Fruit fly (Drosophila melanogaster) whole organism, wandering third instar larva: ENCODE data around the gene beta-Spec.

Experiments used
- Abd-B ChIP-seq: fragments of >200 bp; optimal IDR thresholded peaks from 2 replicates; lab custom pipeline; 2017; ENCODE audit warnings: missing biosample characterization, missing genetic modification characterization
- CG32264 ChIP-seq: fragments of 200-800 bp; sonication (Bioruptor generic); optimal IDR thresholded peaks from 2 replicates; lab custom pipeline; 2016; ENCODE audit warnings: missing biosample characterization, missing genetic modification characterization
- Dfd ChIP-seq: fragments of >200 bp; optimal IDR thresholded peaks from 2 replicates; lab custom pipeline; 2017; ENCODE audit warnings: missing biosample characterization, missing genetic modification characterization
- Dif ChIP-seq: fragments of 200-275, 200-300 bp; sonication (Bioruptor generic); optimal IDR thresholded peaks from 2 replicates; lab custom pipeline; 2018; ENCODE audit warnings: missing biosample characterization, missing genetic modification characterization; ENCODE audit not compliant: partially characterized antibody
- HLH106 ChIP-seq: fragments of 200-800 bp; optimal IDR thresholded peaks from 3 replicates; lab custom pipeline; 2019; ENCODE audit warnings: missing biosample characterization, mild to moderate bottlenecking, missing genetic modification characterization, moderate library complexity
- Hnf4 ChIP-seq: fragments of 200-800 bp; sonication (Bioruptor generic); optimal IDR thresholded peaks from 2 replicates; lab custom pipeline; 2016; ENCODE audit warnings: missing biosample characterization, mild to moderate bottlenecking, missing genetic modification characterization
- Hr78 ChIP-seq: fragments of >200 bp; optimal IDR thresholded peaks from 2 replicates; lab custom pipeline; 2017; ENCODE audit warnings: missing biosample characterization, missing genetic modification characterization
- Hr83 ChIP-seq: fragments of 200-300 bp; sonication (Bioruptor generic); optimal IDR thresholded peaks from 2 replicates; lab custom pipeline; 2016; ENCODE audit warnings: missing biosample characterization, mild to moderate bottlenecking, missing genetic modification characterization, moderate library complexity; ENCODE audit not compliant: poor library complexity, severe bottlenecking
- Jra ChIP-seq: sonication (Bioruptor generic); optimal IDR thresholded peaks from 2 replicates; lab custom pipeline; 2016; ENCODE audit warnings: missing biosample characterization, missing genetic modification characterization
- Mio ChIP-seq: sonication (Bioruptor generic); optimal IDR thresholded peaks from 2 replicates; lab custom pipeline; 2016; ENCODE audit warnings: missing biosample characterization, missing genetic modification characterization
- Myc ChIP-seq: fragments of >200 bp; optimal IDR thresholded peaks from 2 replicates; lab custom pipeline; 2017
- N ChIP-seq: fragments of >200 bp; optimal IDR thresholded peaks from 2 replicates; lab custom pipeline; 2018; ENCODE audit warnings: missing biosample characterization, missing external identifiers, missing genetic modification characterization
- OdsH ChIP-seq: fragments of 200-800 bp; sonication (Bioruptor generic); optimal IDR thresholded peaks from 2 replicates; lab custom pipeline; 2016; ENCODE audit warnings: missing biosample characterization, mild to moderate bottlenecking, missing genetic modification characterization
- Rel ChIP-seq, 2 experiments: fragments of 200-800 bp; sonication (Bioruptor generic) in 1 of 2; optimal IDR thresholded peaks; 2 replicates in 1 of 2; 3 replicates in 1 of 2; lab custom pipeline; 2016 to 2019; ENCODE audit warnings: mild to moderate bottlenecking in 2 of 2, missing biosample characterization in 2 of 2, missing genetic modification characterization in 2 of 2, moderate library complexity in 1 of 2
- Sp1 ChIP-seq: fragments of 200-800 bp; sonication (Bioruptor generic); optimal IDR thresholded peaks from 3 replicates; lab custom pipeline; 2019; ENCODE audit warnings: missing biosample characterization, mild to moderate bottlenecking, missing genetic modification characterization, moderate library complexity
- Vsx2 ChIP-seq: fragments of 200-300, 225-300 bp; sonication (Bioruptor generic); optimal IDR thresholded peaks from 2 replicates; lab custom pipeline; 2018; ENCODE audit warnings: missing biosample characterization, missing genetic modification characterization; ENCODE audit not compliant: partially characterized antibody
- br ChIP-seq: fragments of 200-800 bp; sonication (Bioruptor generic); optimal IDR thresholded peaks from 2 replicates; lab custom pipeline; 2016; ENCODE audit warnings: missing biosample characterization, missing genetic modification characterization
- dl ChIP-seq, 2 experiments: fragments of 175-275, 200-275 bp in 1 of 2; fragments of 200-275 bp in 1 of 2; sonication (Bioruptor generic); optimal IDR thresholded peaks; lab custom pipeline; 2018; ENCODE audit warnings: mild to moderate bottlenecking in 2 of 2, missing biosample characterization in 2 of 2, missing genetic modification characterization in 2 of 2, moderate library complexity in 2 of 2; ENCODE audit not compliant: partially characterized antibody in 2 of 2, insufficient read depth in 1 of 2
- dsf ChIP-seq: sonication (Bioruptor generic); optimal IDR thresholded peaks from 2 replicates; lab custom pipeline; 2016; ENCODE audit warnings: missing biosample characterization, missing genetic modification characterization, borderline replicate concordance
- ey ChIP-seq: fragments of 200-800 bp; sonication (Bioruptor generic); optimal IDR thresholded peaks from 2 replicates; lab custom pipeline; 2016; ENCODE audit warnings: missing biosample characterization, missing genetic modification characterization
- foxo ChIP-seq, 2 experiments: fragments of 200-800 bp; sonication (Bioruptor generic); optimal IDR thresholded peaks; 2 replicates in 1 of 2; 3 replicates in 1 of 2; lab custom pipeline; 2016 to 2017; ENCODE audit warnings: missing biosample characterization in 2 of 2, missing genetic modification characterization in 2 of 2
- fru ChIP-seq: fragments of 200-800 bp; sonication (Bioruptor generic); optimal IDR thresholded peaks from 3 replicates; lab custom pipeline; 2016; ENCODE audit warnings: missing biosample characterization, mild to moderate bottlenecking, missing genetic modification characterization
- jim ChIP-seq: fragments of 175-275, 200-325 bp; sonication (Bioruptor generic); optimal IDR thresholded peaks from 2 replicates; lab custom pipeline; 2016; ENCODE audit warnings: missing biosample characterization, mild to moderate bottlenecking, missing genetic modification characterization
- lola ChIP-seq: fragments of >200 bp; optimal IDR thresholded peaks from 2 replicates; lab custom pipeline; 2017; ENCODE audit warnings: missing biosample characterization, missing genetic modification characterization
- pan ChIP-seq: fragments of >200 bp; optimal IDR thresholded peaks from 2 replicates; lab custom pipeline; 2017
- psq ChIP-seq: fragments of 200-800 bp; sonication (Bioruptor generic); optimal IDR thresholded peaks from 3 replicates; lab custom pipeline; 2017; ENCODE audit warnings: missing biosample characterization, mild to moderate bottlenecking, missing genetic modification characterization, moderate library complexity
- rgr ChIP-seq: fragments of 200-800 bp; sonication (Bioruptor generic); optimal IDR thresholded peaks from 3 replicates; lab custom pipeline; 2016; ENCODE audit warnings: missing biosample characterization, mild to moderate bottlenecking, missing genetic modification characterization
- sage ChIP-seq: fragments of 200-800 bp; sonication (Bioruptor generic); optimal IDR thresholded peaks from 2 replicates; lab custom pipeline; 2016; ENCODE audit warnings: missing biosample characterization, mild to moderate bottlenecking, missing genetic modification characterization
- tai ChIP-seq: sonication (Bioruptor generic); optimal IDR thresholded peaks from 2 replicates; lab custom pipeline; 2016; ENCODE audit warnings: missing biosample characterization, missing genetic modification characterization
- woc ChIP-seq: sonication (Bioruptor generic); optimal IDR thresholded peaks from 2 replicates; lab custom pipeline; 2016; ENCODE audit warnings: missing biosample characterization, mild to moderate bottlenecking, missing genetic modification characterization

beta-Spec gene

dm6 chrX:17658207-17659118, 1.3 kb downstream of the beta-Spec start:
- no peak for TF ChIP-seq Rel (GFP tag; optimal IDR thresholded peaks at IDR 0.05; lab: Kevin White, UChicago)
- TF ChIP-seq Rel (tag; optimal IDR thresholded peaks at IDR 0.05; lab: Kevin White, UChicago), result no peak
- TF ChIP-seq lola (GFP tag; lab: Kevin White, UChicago), result no peak
- no peak for TF ChIP-seq Myc (lab: Kevin White, UChicago)
- no peak for TF ChIP-seq Vsx2 (GFP tag; lab: Kevin White, UChicago)
- no peak for TF ChIP-seq Hnf4 (GFP tag; lab: Kevin White, UChicago)
- TF ChIP-seq Sp1 (GFP tag; lab: Kevin White, UChicago), result no peak
- no peak for TF ChIP-seq CG32264 (GFP tag; lab: Kevin White, UChicago)
- TF ChIP-seq sage (GFP tag; lab: Kevin White, UChicago), result no peak
- TF ChIP-seq jim (GFP tag; lab: Kevin White, UChicago), result no peak
- no peak for TF ChIP-seq rgr (GFP tag; lab: Kevin White, UChicago)
- no peak for TF ChIP-seq pan (lab: Kevin White, UChicago)
- TF ChIP-seq dsf, result no peak
- no peak for TF ChIP-seq foxo (GFP tag; optimal IDR thresholded peaks at IDR 0.05; lab: Kevin White, UChicago)
- TF ChIP-seq Mio (GFP tag; lab: Kevin White, UChicago), result no peak
- no peak for TF ChIP-seq Hr83
- TF ChIP-seq Abd-B (GFP tag; lab: Kevin White, UChicago), result no peak
- no peak for TF ChIP-seq ey (GFP tag; lab: Kevin White, UChicago)
- no peak for TF ChIP-seq tai
- no peak for TF ChIP-seq dl (GFP tag; optimal IDR thresholded peaks at IDR 0.05; lab: Kevin White, UChicago; ENCODE audit: insufficient read depth in 1 of 2, partially characterized antibody in 2 of 2)

DNA sequence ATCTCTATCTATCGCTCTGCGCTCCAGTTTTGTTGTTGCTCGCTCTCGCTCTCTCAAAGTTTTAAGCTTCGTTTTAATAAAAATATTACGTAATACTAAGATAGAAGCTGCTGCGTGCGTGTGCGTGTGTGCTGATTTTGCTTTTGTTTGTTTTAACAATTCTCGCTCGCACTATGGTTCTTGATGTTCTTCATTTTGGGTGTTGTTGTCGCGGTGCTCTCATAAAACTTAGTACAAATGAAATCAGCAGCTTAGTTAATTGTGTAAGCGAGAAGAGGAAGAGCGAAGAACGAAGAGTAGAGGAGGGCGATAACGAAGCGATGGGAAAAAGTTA, 1.9 kb downstream of the beta-Spec start:
- no peak for TF ChIP-seq Hnf4 (GFP tag; lab: Kevin White, UChicago)
- TF ChIP-seq lola (GFP tag; lab: Kevin White, UChicago), result no peak
- no peak for TF ChIP-seq HLH106 (tag; lab: Kevin White, UChicago)
- no peak for TF ChIP-seq Mio (GFP tag; lab: Kevin White, UChicago)
- TF ChIP-seq OdsH (GFP tag; lab: Kevin White, UChicago), result no peak
- no peak for TF ChIP-seq Dfd (GFP tag; lab: Kevin White, UChicago)
- TF ChIP-seq rgr (GFP tag; lab: Kevin White, UChicago), result no peak
- no peak for TF ChIP-seq Hr78 (GFP tag; lab: Kevin White, UChicago)
- no peak for TF ChIP-seq Jra
- no peak for TF ChIP-seq fru (GFP tag; lab: Kevin White, UChicago)
- no peak for TF ChIP-seq Myc (lab: Kevin White, UChicago)
- no peak for TF ChIP-seq ey (GFP tag; lab: Kevin White, UChicago)

dm6 chrX:17671788-17672187, 14.6 kb downstream of the beta-Spec start, which contains the start of gene CG12990:
TSS of gene CG12990 (minus strand) at chrX:17671888.
- TF ChIP-seq Vsx2 (GFP tag; lab: Kevin White, UChicago), result no peak
- no peak for TF ChIP-seq Myc (lab: Kevin White, UChicago)
- no peak for TF ChIP-seq lola (GFP tag; lab: Kevin White, UChicago)
- TF ChIP-seq tai, result no peak
- no peak for TF ChIP-seq fru (GFP tag; lab: Kevin White, UChicago)

DNA sequence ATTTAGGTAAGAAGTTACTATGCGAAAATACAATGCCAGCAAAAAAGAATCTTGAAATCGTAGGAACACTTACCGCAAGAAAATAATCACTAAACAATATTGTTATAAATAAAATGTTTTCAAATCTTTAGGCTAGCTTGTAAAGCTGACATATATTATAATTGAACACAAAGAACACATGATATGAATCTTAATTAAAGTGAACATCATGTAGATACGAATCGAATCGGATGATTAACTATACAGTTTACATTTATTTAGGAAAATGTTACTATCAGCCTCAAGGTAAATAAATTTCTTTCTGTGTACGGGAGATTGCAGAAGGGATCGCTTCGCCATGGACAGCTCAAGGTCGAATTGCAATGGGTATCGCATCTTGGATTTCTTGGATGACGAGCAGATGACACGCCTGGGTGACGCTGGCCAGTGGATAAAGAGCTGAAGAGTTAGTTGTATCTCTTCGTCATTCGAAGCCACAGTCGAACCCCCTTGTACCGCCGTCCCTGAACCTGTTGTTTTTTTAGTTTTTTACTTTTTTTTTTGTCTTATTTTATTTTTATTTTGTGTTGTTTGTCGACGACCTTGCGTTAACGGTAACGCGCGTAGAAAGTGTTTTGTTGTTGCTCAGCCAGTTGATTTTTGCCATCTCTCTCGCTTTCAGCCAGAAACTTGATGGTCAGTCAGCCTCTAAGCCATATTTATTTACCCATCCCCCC, 20.9 kb downstream of the beta-Spec start:
- no peak for TF ChIP-seq Dfd (GFP tag; lab: Kevin White, UChicago)
- TF ChIP-seq sage (GFP tag; lab: Kevin White, UChicago), result no peak
- no peak for TF ChIP-seq Myc (lab: Kevin White, UChicago)
- no peak for TF ChIP-seq lola (GFP tag; lab: Kevin White, UChicago)
- TF ChIP-seq Hnf4 (GFP tag; lab: Kevin White, UChicago), result no peak
- no peak for TF ChIP-seq Hr83
- TF ChIP-seq Jra, result no peak
- no peak for TF ChIP-seq N (GFP tag; lab: Kevin White, UChicago)
- TF ChIP-seq dl (GFP tag; optimal IDR thresholded peaks at IDR 0.05; lab: Kevin White, UChicago; ENCODE audit: insufficient read depth in 1 of 2, partially characterized antibody in 2 of 2), result no peak
- no peak for TF ChIP-seq Dif (GFP tag; lab: Kevin White, UChicago)
- no peak for TF ChIP-seq psq (GFP tag; lab: Kevin White, UChicago)
- TF ChIP-seq Mio (GFP tag; lab: Kevin White, UChicago), result no peak
- TF ChIP-seq br (GFP tag; lab: Kevin White, UChicago), result no peak
- TF ChIP-seq woc, result no peak
